Worm (Caenorhabditis elegans) whole organism, L3 larva: Measurements from ENCODE around the gene ptd-2.
A peak's percentile ranks its signal among the peaks of the same experiment; 100 is the strongest.

Source experiments
- R02D3.7 ChIP-seq: fragments of 150-350 bp; optimal IDR thresholded peaks from 2 replicates; lab custom pipeline; 2014; ENCODE audit warnings: missing biosample characterization, missing genetic modification characterization
- ZK546.5 ChIP-seq: sonication (generic microtip); optimal IDR thresholded peaks from 2 replicates; lab custom pipeline; 2017; ENCODE audit warnings: missing biosample characterization, missing genetic modification characterization
- aly-2 ChIP-seq: fragments of 150-350 bp; optimal IDR thresholded peaks from 2 replicates; lab custom pipeline; 2014; ENCODE audit warnings: missing biosample characterization, missing genetic modification characterization
- ama-1 ChIP-seq: fragments of 150-350 bp; optimal IDR thresholded peaks from 2 replicates; lab custom pipeline; 2018
- ceh-16 ChIP-seq: sonication (generic microtip); optimal IDR thresholded peaks from 2 replicates; lab custom pipeline; 2017; ENCODE audit warnings: missing biosample characterization, missing genetic modification characterization
- ceh-28 ChIP-seq: fragments of 150-350 bp; optimal IDR thresholded peaks from 2 replicates; lab custom pipeline; 2014; ENCODE audit warnings: missing biosample characterization, missing genetic modification reagents, missing genetic modification characterization
- ceh-82 ChIP-seq: fragments of 150-350 bp; optimal IDR thresholded peaks from 2 replicates; lab custom pipeline; 2014; ENCODE audit warnings: missing biosample characterization, missing genetic modification characterization
- daf-12 ChIP-seq: fragments of 150-350 bp; optimal IDR thresholded peaks from 2 replicates; lab custom pipeline; 2014; ENCODE audit warnings: missing biosample characterization, missing genetic modification reagents, missing genetic modification characterization
- egl-27 ChIP-seq: sonication (generic microtip); optimal IDR thresholded peaks from 4 replicates; lab custom pipeline; 2017; ENCODE audit warnings: missing biosample characterization, missing genetic modification reagents, missing genetic modification characterization
- egl-5 ChIP-seq: fragments of 150-350 bp; optimal IDR thresholded peaks from 2 replicates; lab custom pipeline; 2017; ENCODE audit warnings: missing biosample characterization, missing genetic modification reagents, missing genetic modification characterization, inconsistent platforms
- elt-1 ChIP-seq: fragments of 150-350 bp; optimal IDR thresholded peaks from 2 replicates; lab custom pipeline; 2014; ENCODE audit warnings: missing biosample characterization, missing genetic modification characterization
- elt-2 ChIP-seq: sonication (generic microtip); optimal IDR thresholded peaks from 2 replicates; lab custom pipeline; 2016; ENCODE audit warnings: missing genetic modification reagents, mild to moderate bottlenecking, missing genetic modification characterization, missing compliant biosample characterization
- elt-3 ChIP-seq, 3 experiments: fragments of 150-350 bp in 1 of 3; sonication (generic microtip) in 2 of 3; optimal IDR thresholded peaks; 2 replicates in 2 of 3; 4 replicates in 1 of 3; lab custom pipeline; 2014 to 2017; ENCODE audit warnings: missing biosample characterization in 3 of 3, missing genetic modification characterization in 3 of 3
- fkh-10 ChIP-seq: sonication (generic microtip); optimal IDR thresholded peaks from 2 replicates; lab custom pipeline; 2017; ENCODE audit warnings: missing biosample characterization, missing genetic modification reagents, missing genetic modification characterization
- fkh-2 ChIP-seq: fragments of 150-350 bp; optimal IDR thresholded peaks from 2 replicates; lab custom pipeline; 2014; ENCODE audit warnings: missing biosample characterization, missing genetic modification reagents, missing genetic modification characterization
- jun-1 ChIP-seq: fragments of 150-350 bp; optimal IDR thresholded peaks from 2 replicates; lab custom pipeline; 2014; ENCODE audit warnings: missing biosample characterization, missing genetic modification reagents, missing genetic modification characterization
- lin-15B ChIP-seq: fragments of 150-350 bp; optimal IDR thresholded peaks from 2 replicates; lab custom pipeline; 2014; ENCODE audit warnings: missing biosample characterization, missing genetic modification characterization
- lin-39 ChIP-seq: fragments of 150-350 bp; optimal IDR thresholded peaks from 2 replicates; lab custom pipeline; 2018; ENCODE audit warnings: missing biosample characterization, missing genetic modification reagents, missing genetic modification characterization
- lsy-12 ChIP-seq: sonication (generic microtip); optimal IDR thresholded peaks from 2 replicates; lab custom pipeline; 2016; ENCODE audit warnings: mild to moderate bottlenecking, missing genetic modification characterization, missing compliant biosample characterization
- mml-1 ChIP-seq: fragments of 150-350 bp; sonication (generic microtip); optimal IDR thresholded peaks from 3 replicates; lab custom pipeline; 2014; ENCODE audit warnings: missing biosample characterization, missing genetic modification characterization
- nfya-1 ChIP-seq: sonication (generic microtip); optimal IDR thresholded peaks from 2 replicates; lab custom pipeline; 2017; ENCODE audit warnings: missing genetic modification characterization, mild to moderate bottlenecking, missing compliant biosample characterization, antibody characterized with exemption, moderate library complexity; ENCODE audit not compliant: insufficient read depth
- nhr-12 ChIP-seq: fragments of 150-350 bp; optimal IDR thresholded peaks from 2 replicates; lab custom pipeline; 2014; ENCODE audit warnings: missing biosample characterization, missing genetic modification characterization
- nhr-23 ChIP-seq: fragments of 150-350 bp; optimal IDR thresholded peaks from 2 replicates; lab custom pipeline; 2014; ENCODE audit warnings: missing biosample characterization, missing genetic modification reagents, missing genetic modification characterization
- nhr-237 ChIP-seq: fragments of 150-350 bp; optimal IDR thresholded peaks from 2 replicates; lab custom pipeline; 2014; ENCODE audit warnings: missing biosample characterization, missing genetic modification characterization
- nhr-25 ChIP-seq: sonication (generic microtip); optimal IDR thresholded peaks from 2 replicates; lab custom pipeline; 2017; ENCODE audit warnings: missing biosample characterization, missing genetic modification characterization
- nhr-28 ChIP-seq: fragments of 150-350 bp; optimal IDR thresholded peaks from 2 replicates; lab custom pipeline; 2014; ENCODE audit warnings: missing biosample characterization, missing genetic modification characterization
- nhr-43 ChIP-seq: sonication (generic microtip); optimal IDR thresholded peaks from 2 replicates; lab custom pipeline; 2016; ENCODE audit warnings: mild to moderate bottlenecking, missing genetic modification characterization, missing compliant biosample characterization; ENCODE audit not compliant: poor library complexity, severe bottlenecking
- nhr-76 ChIP-seq: fragments of 150-350 bp; sonication (generic microtip); optimal IDR thresholded peaks from 5 replicates; lab custom pipeline; 2014; ENCODE audit warnings: missing biosample characterization, missing genetic modification characterization
- nhr-77 ChIP-seq: fragments of 150-350 bp; optimal IDR thresholded peaks from 2 replicates; lab custom pipeline; 2014; ENCODE audit warnings: missing biosample characterization, missing genetic modification characterization
- pha-4 ChIP-seq: fragments of 150-350 bp; optimal IDR thresholded peaks from 2 replicates; lab custom pipeline; 2014; ENCODE audit warnings: missing biosample characterization, missing genetic modification reagents, missing genetic modification characterization
- pqm-1 ChIP-seq: fragments of 150-350 bp; optimal IDR thresholded peaks from 2 replicates; lab custom pipeline; 2017; ENCODE audit warnings: missing biosample characterization, missing genetic modification characterization, inconsistent platforms
- sea-2 ChIP-seq: fragments of 150-350 bp; sonication (generic microtip); optimal IDR thresholded peaks from 4 replicates; lab custom pipeline; 2014; ENCODE audit warnings: missing biosample characterization, missing genetic modification reagents, missing genetic modification characterization
- snpc-4 ChIP-seq: fragments of 150-350 bp; optimal IDR thresholded peaks from 2 replicates; lab custom pipeline; 2014; ENCODE audit warnings: missing biosample characterization, missing genetic modification characterization
- tbx-2 ChIP-seq: sonication (generic microtip); optimal IDR thresholded peaks from 2 replicates; lab custom pipeline; 2016; ENCODE audit warnings: mild to moderate bottlenecking, missing genetic modification characterization, missing compliant biosample characterization
- unc-39 ChIP-seq: sonication (generic microtip); optimal IDR thresholded peaks from 4 replicates; lab custom pipeline; 2017; ENCODE audit warnings: missing biosample characterization, missing genetic modification characterization
- unc-62 ChIP-seq: fragments of 150-350 bp; sonication (generic microtip); optimal IDR thresholded peaks from 4 replicates; lab custom pipeline; 2014; ENCODE audit warnings: missing biosample characterization, missing genetic modification reagents, missing genetic modification characterization
- zag-1 ChIP-seq: fragments of 150-350 bp; optimal IDR thresholded peaks from 2 replicates; lab custom pipeline; 2014; ENCODE audit warnings: missing biosample characterization, missing genetic modification characterization
- ztf-11 ChIP-seq: fragments of 150-350 bp; optimal IDR thresholded peaks from 2 replicates; lab custom pipeline; 2014; ENCODE audit warnings: missing biosample characterization, missing genetic modification characterization
- ztf-4 ChIP-seq: fragments of 150-350 bp; optimal IDR thresholded peaks from 2 replicates; lab custom pipeline; 2014; ENCODE audit warnings: missing biosample characterization, missing genetic modification characterization

Gene ptd-2

ce11 chrV:9262708-9263107 lies 12.7 kb downstream of the ptd-2 start:
- no peak for TF ChIP-seq nhr-43 (tag; lab: Kevin White, UChicago)
- no peak for TF ChIP-seq lin-15B
- no peak for TF ChIP-seq zag-1
- TF ChIP-seq elt-2 (tag; lab: Kevin White, UChicago), result peak; percentile 50
- no peak for TF ChIP-seq pha-4 (tag; lab: Kevin White, UChicago)
- TF ChIP-seq mml-1, result no peak
- no peak for TF ChIP-seq sea-2
- TF ChIP-seq R02D3.7 (tag; lab: Kevin White, UChicago), result no peak
- no peak for TF ChIP-seq nhr-76 (tag; lab: Kevin White, UChicago)
- no peak for TF ChIP-seq elt-3 (tag; optimal IDR thresholded peaks at IDR 0.05; lab: Kevin White, UChicago)
- TF ChIP-seq ceh-16 (tag; lab: Kevin White, UChicago), result no peak
- no peak for TF ChIP-seq nhr-12
- TF ChIP-seq elt-1 (tag; lab: Kevin White, UChicago), result no peak
- TF ChIP-seq pqm-1 (tag; lab: Kevin White, UChicago), result peak; percentile 70
- no peak for TF ChIP-seq unc-39
- no peak for TF ChIP-seq daf-12 (tag; lab: Kevin White, UChicago)
- no peak for TF ChIP-seq fkh-10 (GFP tag; lab: Kevin White, UChicago)

- no peak for TF ChIP-seq pqm-1 (tag; lab: Kevin White, UChicago)
- TF ChIP-seq elt-2 (tag; lab: Kevin White, UChicago), result no peak
- TF ChIP-seq jun-1 (tag; lab: Kevin White, UChicago), result no peak
- TF ChIP-seq elt-1 (tag; lab: Kevin White, UChicago), result no peak
- TF ChIP-seq mml-1, result no peak
- no peak for TF ChIP-seq elt-3 (tag; optimal IDR thresholded peaks at IDR 0.05; lab: Kevin White, UChicago)
- no peak for TF ChIP-seq nhr-77 (tag; lab: Kevin White, UChicago)
- TF ChIP-seq egl-27 (tag; lab: Kevin White, UChicago), result no peak
- no peak for TF ChIP-seq nhr-28 (tag; lab: Kevin White, UChicago)
- TF ChIP-seq nhr-23 (tag; lab: Kevin White, UChicago), result no peak
- TF ChIP-seq lin-39 (tag; lab: Kevin White, UChicago), result no peak
- no peak for TF ChIP-seq nhr-237 (tag; lab: Kevin White, UChicago)
- no peak for TF ChIP-seq ceh-82
- TF ChIP-seq tbx-2 (tag; lab: Kevin White, UChicago), result no peak
- TF ChIP-seq snpc-4 (tag; lab: Kevin White, UChicago), result no peak
- TF ChIP-seq ztf-4 (tag; lab: Kevin White, UChicago), result no peak
- TF ChIP-seq unc-62 (GFP tag; lab: Kevin White, UChicago), result no peak
Observed at ce11 chrV:9266399-9266798, 16.4 kb downstream of the ptd-2 start, which contains the start of gene slc-17.7. Gene slc-17.7, minus strand, starts transcription at chrV:9266499.

- no peak for TF ChIP-seq lin-15B
- no peak for TF ChIP-seq nhr-25 (tag; lab: Kevin White, UChicago)
- TF ChIP-seq egl-5 (tag; lab: Kevin White, UChicago), result no peak
- TF ChIP-seq lsy-12 (tag; lab: Kevin White, UChicago), result no peak
- no peak for TF ChIP-seq nhr-237 (tag; lab: Kevin White, UChicago)
- no peak for TF ChIP-seq elt-1 (tag; lab: Kevin White, UChicago)
- no peak for TF ChIP-seq nhr-23 (tag; lab: Kevin White, UChicago)
- no peak for TF ChIP-seq fkh-10 (GFP tag; lab: Kevin White, UChicago)
- TF ChIP-seq, all 47 proteins: peak for 0
Observed at ce11 chrV:9268202-9268601, 18.2 kb downstream of the ptd-2 start.

- TF ChIP-seq nfya-1 (tag; lab: Kevin White, UChicago) (peak; percentile 34), egl-5 (tag; lab: Kevin White, UChicago) (no peak)
Observed at ce11 chrV:9270442-9270841, 20.4 kb downstream of the ptd-2 start.

ce11 chrV:9271835-9272234 lies 21.8 kb downstream of the ptd-2 start:
- no peak for TF ChIP-seq ama-1 (lab: Kevin White, UChicago)
- no peak for TF ChIP-seq ZK546.5 (tag; lab: Kevin White, UChicago)
- no peak for TF ChIP-seq ztf-11 (tag; lab: Kevin White, UChicago)
- no peak for TF ChIP-seq aly-2 (tag; lab: Kevin White, UChicago)
- TF ChIP-seq fkh-10 (GFP tag; lab: Kevin White, UChicago), result no peak
- no peak for TF ChIP-seq fkh-2
- TF ChIP-seq lin-39 (tag; lab: Kevin White, UChicago), result no peak
- no peak for TF ChIP-seq ceh-28
- TF ChIP-seq nhr-237 (tag; lab: Kevin White, UChicago), result no peak
- no peak for TF ChIP-seq nhr-25 (tag; lab: Kevin White, UChicago)
- TF ChIP-seq lin-15B, result no peak
- TF ChIP-seq ztf-4 (tag; lab: Kevin White, UChicago), result no peak
- TF ChIP-seq egl-5 (tag; lab: Kevin White, UChicago), result no peak
- no peak for TF ChIP-seq daf-12 (tag; lab: Kevin White, UChicago)
